Worm (Caenorhabditis elegans): Measurements from ENCODE around the gene pmp-4.

DNA sequence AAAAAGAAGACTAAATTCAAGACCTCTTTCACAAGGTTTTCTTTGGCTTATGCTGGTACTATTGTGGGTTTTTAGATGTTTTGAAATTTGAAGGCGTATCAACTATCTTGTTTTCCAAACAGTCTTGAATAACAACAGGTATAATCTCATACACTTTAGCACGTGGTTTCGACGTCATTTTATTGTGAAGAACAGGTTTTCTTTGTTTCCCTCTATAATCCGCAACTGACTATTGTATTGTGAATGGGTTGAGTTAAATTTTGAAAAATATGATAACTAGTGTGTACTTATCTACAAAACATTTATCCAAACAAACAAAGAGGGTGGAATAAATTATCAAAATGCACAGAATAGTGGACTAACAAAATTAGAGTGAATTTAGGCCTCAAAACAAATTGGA lies 35.8 kb upstream of the pmp-4 start:
- TF ChIP-seq ztf-3 (GFP tag; optimal IDR thresholded peaks at IDR 0.05) (no peak), cebp-1 (GFP tag; IDR thresholded peaks at IDR 0.05) (no peak), cebp-1 (tag; optimal IDR thresholded peaks at IDR 0.05) (no peak), nhr-179 (tag; optimal IDR thresholded peaks at IDR 0.05) (no peak), ceh-79 (tag; optimal IDR thresholded peaks at IDR 0.05) (no peak), egrh-3 (GFP tag; IDR thresholded peaks at IDR 0.05) (no peak)
